Fruit fly (Drosophila melanogaster) whole organism: ENCODE data around the gene Cyt-c-d.

Experiments
- CG8478 ChIP-seq: fragments of >200 bp; optimal IDR thresholded peaks from 2 replicates; lab custom pipeline; 2018; ENCODE audit warnings: inconsistent platforms
- Dll ChIP-seq: fragments of >200 bp; optimal IDR thresholded peaks from 2 replicates; lab custom pipeline; 2017
- EcR ChIP-seq, 2 experiments: fragments of >200 bp; optimal IDR thresholded peaks; 2 replicates each; lab custom pipeline; 2017; ENCODE audit warnings: missing biosample characterization in 2 of 2, missing genetic modification characterization in 2 of 2, missing genetic modification reagents in 2 of 2
- pan ChIP-seq: fragments of >200 bp; optimal IDR thresholded peaks from 2 replicates; lab custom pipeline; 2017
- psq ChIP-seq: fragments of >200 bp; optimal IDR thresholded peaks from 2 replicates; lab custom pipeline; 2017

DNA sequence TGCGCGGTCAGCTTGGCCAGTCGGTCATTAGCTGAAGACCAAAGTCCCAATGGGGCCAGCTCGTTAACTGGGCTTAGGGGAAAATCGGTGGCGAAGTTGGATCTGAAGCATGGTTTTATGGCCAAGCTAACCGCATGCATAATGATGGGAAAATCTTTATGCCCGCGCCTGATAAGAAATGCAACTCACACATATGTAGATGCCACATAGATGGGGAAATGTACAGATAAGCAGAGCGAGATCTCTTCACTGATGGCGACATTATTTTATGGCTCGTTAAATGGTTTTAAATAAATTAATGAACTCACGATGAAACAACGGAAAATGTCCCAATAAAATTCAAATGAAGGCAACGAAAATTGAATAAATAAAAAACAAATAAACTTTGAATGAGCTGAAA is 3.8 kb upstream of the Cyt-c-d start:
- no peak for TF ChIP-seq psq
- no peak for TF ChIP-seq EcR (GFP tag; optimal IDR thresholded peaks at IDR 0.05; lab: Kevin White, UChicago)
- TF ChIP-seq CG8478 (lab: Kevin White, UChicago) = no peak
- TF ChIP-seq pan (lab: Kevin White, UChicago) = no peak
- no peak for TF ChIP-seq Dll (lab: Kevin White, UChicago)
